Fruit fly (Drosophila melanogaster) whole organism, pupa: ENCODE data around the gene CG6576.

ENCODE experiments used
- CG10348 ChIP-seq: fragments of 200-800 bp; sonication (Bioruptor generic); IDR thresholded peaks from 2 replicates; pipeline ENCODE4 v1.3.6; 2022; ENCODE audit warnings: missing biosample characterization, missing genetic modification characterization
- CG12605 ChIP-seq: fragments of 200-800 bp; sonication (Bioruptor generic); IDR thresholded peaks from 2 replicates; pipeline ENCODE4 v1.3.6; 2022; ENCODE audit warnings: missing biosample characterization, missing genetic modification characterization
- CG13204 ChIP-seq: fragments of 200-800 bp; sonication (Bioruptor generic); optimal IDR thresholded peaks from 2 replicates; lab custom pipeline; 2018; ENCODE audit warnings: missing biosample characterization, mild to moderate bottlenecking, missing genetic modification characterization, moderate library complexity
- CG14655 ChIP-seq: fragments of 200-800 bp; sonication (Bioruptor generic); optimal IDR thresholded peaks from 3 replicates; lab custom pipeline; 2017; ENCODE audit warnings: mild to moderate bottlenecking, missing biosample characterization, missing genetic modification reagents, missing genetic modification characterization
- CG15710 ChIP-seq: fragments of 200-800 bp; sonication (Bioruptor generic); optimal IDR thresholded peaks from 2 replicates; lab custom pipeline; 2018; ENCODE audit warnings: missing biosample characterization, mild to moderate bottlenecking, missing genetic modification characterization, moderate library complexity
- CG17806 ChIP-seq: fragments of 200-800 bp; sonication (Bioruptor generic); optimal IDR thresholded peaks from 2 replicates; lab custom pipeline; 2018; ENCODE audit warnings: missing biosample characterization, mild to moderate bottlenecking, missing genetic modification characterization, moderate library complexity
- CG32121 ChIP-seq: fragments of 200-800 bp; sonication (Bioruptor generic); IDR thresholded peaks from 2 replicates; pipeline ENCODE4 v1.3.6; 2022; ENCODE audit warnings: missing biosample characterization, missing genetic modification characterization
- CG34367 ChIP-seq: fragments of 200-800 bp; sonication (Bioruptor generic); optimal IDR thresholded peaks from 2 replicates; lab custom pipeline; 2018; ENCODE audit warnings: missing biosample characterization, mild to moderate bottlenecking, missing genetic modification characterization
- CG4496 ChIP-seq: fragments of 200-800 bp; sonication (Bioruptor generic); IDR thresholded peaks from 3 replicates; pipeline ENCODE4 v1.3.6; 2022; ENCODE audit warnings: missing biosample characterization, missing genetic modification characterization
- CG8159 ChIP-seq: fragments of 200-800 bp; sonication (Bioruptor generic); optimal IDR thresholded peaks from 3 replicates; lab custom pipeline; 2018; ENCODE audit warnings: missing biosample characterization, mild to moderate bottlenecking, missing genetic modification characterization, moderate library complexity
- CG8301 ChIP-seq: fragments of 200-800 bp; sonication (Bioruptor generic); optimal IDR thresholded peaks from 2 replicates; lab custom pipeline; 2018; ENCODE audit warnings: missing biosample characterization, mild to moderate bottlenecking, missing genetic modification characterization
- CG9948 ChIP-seq: fragments of 200-800 bp; sonication (Bioruptor generic); optimal IDR thresholded peaks from 2 replicates; lab custom pipeline; 2018; ENCODE audit warnings: missing biosample characterization, mild to moderate bottlenecking, missing genetic modification characterization, moderate library complexity
- D1 ChIP-seq: fragments of 200-800 bp; sonication (Bioruptor generic); optimal IDR thresholded peaks from 2 replicates; lab custom pipeline; 2018; ENCODE audit warnings: missing biosample characterization, mild to moderate bottlenecking, missing genetic modification characterization, moderate library complexity
- EcR ChIP-seq: fragments of 200-800 bp; sonication (Bioruptor generic); optimal IDR thresholded peaks from 3 replicates; lab custom pipeline; 2019; ENCODE audit warnings: missing biosample characterization, missing genetic modification characterization, mild to moderate bottlenecking, moderate library complexity, missing genetic modification reagents
- Ets98B ChIP-seq: fragments of 200-800 bp; sonication (Bioruptor generic); IDR thresholded peaks from 2 replicates; pipeline ENCODE4 v1.3.6; 2022; ENCODE audit warnings: missing biosample characterization, missing genetic modification characterization
- Pif1A ChIP-seq: fragments of 200-800 bp; sonication (Bioruptor generic); optimal IDR thresholded peaks from 3 replicates; lab custom pipeline; 2016; ENCODE audit warnings: missing biosample characterization, missing genetic modification characterization
- Pif1B ChIP-seq: fragments of 200-800 bp; sonication (Bioruptor generic); optimal IDR thresholded peaks from 3 replicates; lab custom pipeline; 2016; ENCODE audit warnings: missing biosample characterization, missing genetic modification characterization
- Snoo ChIP-seq: fragments of 200-800 bp; sonication (Bioruptor generic); optimal IDR thresholded peaks from 3 replicates; lab custom pipeline; 2017; ENCODE audit warnings: missing biosample characterization, mild to moderate bottlenecking, missing genetic modification characterization, inconsistent platforms
- fd96Ca ChIP-seq: fragments of 200-800 bp; sonication (Bioruptor generic); IDR thresholded peaks from 3 replicates; pipeline ENCODE4 v1.3.6; 2022; ENCODE audit warnings: missing biosample characterization, missing genetic modification characterization
- gl ChIP-seq: fragments of 200-800 bp; sonication (Bioruptor generic); optimal IDR thresholded peaks from 2 replicates; lab custom pipeline; 2018; ENCODE audit warnings: missing biosample characterization, mild to moderate bottlenecking, missing genetic modification characterization
- rn ChIP-seq: fragments of 200-800 bp; sonication (Bioruptor generic); IDR thresholded peaks from 2 replicates; pipeline ENCODE4 v1.3.6; 2022; ENCODE audit warnings: missing biosample characterization, missing genetic modification characterization

The CG6576 gene

DNA sequence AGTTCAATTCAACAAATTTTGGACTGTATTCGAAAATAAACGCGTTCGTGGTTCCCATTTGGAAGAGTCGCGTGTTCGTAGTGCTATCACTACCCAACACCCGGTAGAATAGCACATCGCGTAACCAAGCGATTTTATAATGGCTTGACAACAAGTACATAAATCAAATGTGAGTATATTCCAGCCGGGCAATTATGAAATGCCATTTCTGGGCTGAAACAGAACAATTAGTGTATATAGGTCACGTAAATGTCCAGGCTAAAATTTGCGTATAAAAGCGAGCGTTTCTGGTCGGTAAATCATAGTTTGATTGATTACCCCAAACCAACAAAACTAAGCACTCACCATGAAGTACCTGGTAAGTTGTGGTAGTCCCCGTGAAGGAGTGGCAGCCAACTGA lies 27.6 kb upstream of the CG6576 start, which contains the start of gene Cp15:
Gene Cp15 (plus strand): TSS at position 301 of the 400 bp plus-strand sequence.
- no peak for TF ChIP-seq CG17806
- no peak for TF ChIP-seq Pif1A (GFP tag; lab: Kevin White, UChicago)
- no peak for TF ChIP-seq CG8159
- no peak for TF ChIP-seq gl (tag; lab: Kevin White, UChicago)
- TF ChIP-seq CG13204 (GFP tag; lab: Kevin White, UChicago) = no peak
- TF ChIP-seq rn (GFP tag; lab: Robert Waterston, UW) = no peak
- no peak for TF ChIP-seq CG15710
- no peak for TF ChIP-seq CG8301 (tag; lab: Kevin White, UChicago)
- no peak for TF ChIP-seq CG32121
- no peak for TF ChIP-seq EcR (GFP tag; lab: Kevin White, UChicago)

DNA sequence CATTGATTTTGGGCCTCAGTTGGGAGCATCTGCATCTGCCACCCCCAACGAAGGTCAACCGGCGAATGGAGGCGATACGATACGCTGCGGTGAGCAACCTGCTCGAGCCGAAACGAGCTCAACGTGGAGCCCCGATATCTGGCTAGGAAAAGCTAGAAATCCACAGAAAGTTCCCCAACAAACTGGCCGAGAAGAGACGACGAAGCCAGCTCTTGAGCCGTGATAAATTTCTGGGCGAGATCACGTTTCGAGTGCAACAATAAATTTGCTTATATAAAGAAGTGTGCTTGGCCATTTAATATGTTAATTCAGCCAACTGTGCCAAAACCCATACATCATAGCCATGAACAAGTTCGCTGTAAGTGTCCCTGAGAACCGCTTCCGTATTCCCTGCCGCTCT lies 26.2 kb upstream of the CG6576 start, which contains the start of gene Cp19:
Gene Cp19 (plus strand): TSS at position 301 of the 400 bp plus-strand sequence.
- TF ChIP-seq CG14655 (GFP tag; lab: Kevin White, UChicago) = no peak
- no peak for TF ChIP-seq CG13204 (GFP tag; lab: Kevin White, UChicago)
- TF ChIP-seq CG8301 (tag; lab: Kevin White, UChicago) = no peak
- TF ChIP-seq CG32121 = no peak
- no peak for TF ChIP-seq Pif1A (GFP tag; lab: Kevin White, UChicago)
- no peak for TF ChIP-seq Pif1B (GFP tag; lab: Kevin White, UChicago)
- no peak for TF ChIP-seq Snoo (tag; lab: Kevin White, UChicago)
- TF ChIP-seq CG9948 (tag; lab: Kevin White, UChicago) = no peak
- TF ChIP-seq CG17806 = no peak
- TF ChIP-seq Ets98B (GFP tag; lab: Robert Waterston, UW) = no peak
- no peak for TF ChIP-seq CG10348
- no peak for TF ChIP-seq CG4496

DNA sequence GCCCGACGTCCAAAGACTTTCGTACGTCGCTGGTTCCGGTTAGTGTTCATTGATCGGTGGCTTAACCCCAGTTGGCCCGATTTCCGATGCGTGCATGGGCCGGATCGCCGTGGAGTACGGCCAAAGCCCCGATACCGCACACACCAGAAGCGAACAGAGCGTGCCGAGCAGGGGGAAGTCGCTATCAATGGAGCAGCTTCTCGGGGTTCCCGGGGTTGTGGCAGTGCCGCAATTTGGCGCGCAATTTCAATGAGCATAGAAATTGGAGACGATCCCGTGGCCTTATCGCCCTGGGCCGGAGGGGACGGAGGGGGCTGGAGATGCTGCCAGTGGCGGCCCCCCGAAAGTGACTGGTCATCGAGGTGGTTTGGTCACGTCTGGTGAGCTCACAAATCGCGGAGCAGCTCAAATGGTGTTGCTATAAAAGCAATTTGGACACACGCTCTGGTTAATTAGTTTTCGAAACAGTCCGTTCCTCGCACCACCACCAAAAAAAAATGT lies 24.2 kb upstream of the CG6576 start, which contains the start of gene Cp16:
Gene Cp16 (plus strand): TSS at position 451 of the 501 bp plus-strand sequence.
- TF ChIP-seq CG15710 (no peak), CG9948 (tag; lab: Kevin White, UChicago) (no peak), Ets98B (GFP tag; lab: Robert Waterston, UW) (no peak), rn (GFP tag; lab: Robert Waterston, UW) (no peak), EcR (GFP tag; lab: Kevin White, UChicago) (no peak), Pif1A (GFP tag; lab: Kevin White, UChicago) (no peak), CG13204 (GFP tag; lab: Kevin White, UChicago) (no peak), CG14655 (GFP tag; lab: Kevin White, UChicago) (no peak), CG32121 (no peak), CG8159 (no peak), CG4496 (no peak), Pif1B (GFP tag; lab: Kevin White, UChicago) (no peak), CG12605 (GFP tag; lab: Robert Waterston, UW) (no peak), gl (tag; lab: Kevin White, UChicago) (no peak), Snoo (tag; lab: Kevin White, UChicago) (no peak), CG34367 (tag; lab: Kevin White, UChicago) (no peak), D1 (tag; lab: Kevin White, UChicago) (no peak)

DNA sequence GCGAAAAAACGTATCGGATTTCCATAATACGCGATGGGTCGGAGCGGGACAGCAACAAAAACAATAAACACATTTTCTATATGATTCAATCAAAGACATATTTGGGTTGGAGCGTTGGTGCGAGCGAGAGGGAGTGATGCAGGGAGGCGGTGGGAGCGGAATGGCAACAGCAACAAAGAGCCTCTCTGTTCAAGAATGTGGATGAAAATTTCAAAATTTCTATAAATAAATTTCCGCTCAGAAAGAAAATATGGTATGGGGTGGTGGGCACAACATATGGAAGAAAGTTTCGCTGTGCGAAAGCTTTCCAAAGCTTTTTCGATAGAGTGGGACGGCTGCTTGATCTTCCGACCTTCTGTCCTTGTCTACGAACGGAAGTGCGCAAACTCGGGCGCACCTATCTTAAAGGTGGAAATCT lies 14.7 kb upstream of the CG6576 start:
- TF ChIP-seq CG4496 (peak; percentile 46; the same call in 1 of the 3 replicates), Pif1A (GFP tag; lab: Kevin White, UChicago) (no peak)

DNA sequence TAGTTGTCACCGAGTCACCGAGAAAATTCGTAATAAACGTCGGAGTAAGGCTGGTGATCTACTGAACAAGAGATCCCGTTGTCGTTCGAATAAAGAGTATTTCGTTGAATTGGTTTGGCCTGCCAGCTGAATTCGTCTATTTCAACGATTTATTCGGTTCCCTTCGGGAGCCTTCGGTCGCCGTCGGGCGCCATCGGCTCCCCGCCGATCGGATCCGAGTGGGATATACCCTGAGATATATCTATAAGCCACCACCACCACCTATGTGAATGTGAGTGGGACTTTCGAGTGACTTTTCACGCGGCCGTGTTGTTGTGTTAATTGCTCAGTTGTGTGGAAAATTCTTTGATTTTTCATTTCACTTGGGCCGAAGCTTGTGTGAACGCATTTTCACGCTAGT lies 10.6 kb upstream of the CG6576 start, which contains the start of gene Prm:
Gene Prm (minus strand): TSS at position 101 of the 400 bp plus-strand sequence.
- no peak for TF ChIP-seq CG12605 (GFP tag; lab: Robert Waterston, UW)
- no peak for TF ChIP-seq CG17806
- TF ChIP-seq CG8301 (tag; lab: Kevin White, UChicago) = no peak
- TF ChIP-seq CG34367 (tag; lab: Kevin White, UChicago) = no peak
- TF ChIP-seq CG4496 = no peak
- TF ChIP-seq CG32121 = no peak
- TF ChIP-seq Pif1B (GFP tag; lab: Kevin White, UChicago) = no peak
- TF ChIP-seq CG9948 (tag; lab: Kevin White, UChicago) = no peak
- no peak for TF ChIP-seq CG15710
- TF ChIP-seq CG13204 (GFP tag; lab: Kevin White, UChicago) = no peak
- no peak for TF ChIP-seq EcR (GFP tag; lab: Kevin White, UChicago)
- TF ChIP-seq CG10348 = no peak
- TF ChIP-seq D1 (tag; lab: Kevin White, UChicago) = no peak
- TF ChIP-seq gl (tag; lab: Kevin White, UChicago) = no peak
- TF ChIP-seq Pif1A (GFP tag; lab: Kevin White, UChicago) = no peak
- TF ChIP-seq Snoo (tag; lab: Kevin White, UChicago) = no peak
- no peak for TF ChIP-seq fd96Ca (GFP tag; lab: Robert Waterston, UW)
- TF ChIP-seq CG14655 (GFP tag; lab: Kevin White, UChicago) = no peak
- no peak for TF ChIP-seq Ets98B (GFP tag; lab: Robert Waterston, UW)
- no peak for TF ChIP-seq rn (GFP tag; lab: Robert Waterston, UW)

- no peak for TF ChIP-seq CG4496
Observed at dm6 chr3L:8746519-8746918, 9.3 kb upstream of the CG6576 start.

DNA sequence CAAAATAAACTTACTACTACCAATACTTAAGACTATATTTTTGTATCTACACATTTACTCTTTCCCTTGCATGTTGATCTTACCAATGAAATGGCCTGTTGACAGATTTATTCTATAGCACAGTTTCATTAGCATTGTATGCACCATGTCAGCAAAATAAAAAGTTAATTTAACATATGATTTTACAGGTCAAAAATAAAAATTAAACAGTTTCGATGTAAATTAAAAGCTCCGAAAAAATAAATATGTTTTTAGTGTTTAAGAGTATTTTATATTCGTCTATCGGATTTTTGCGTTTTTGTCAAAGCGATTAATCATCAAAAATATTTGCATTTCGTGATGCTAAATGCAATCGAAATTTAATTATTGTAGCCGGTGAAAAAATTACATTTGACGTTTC lies 7.5 kb upstream of the CG6576 start:
- no peak for TF ChIP-seq EcR (GFP tag; lab: Kevin White, UChicago)
- no peak for TF ChIP-seq Snoo (tag; lab: Kevin White, UChicago)
- no peak for TF ChIP-seq CG32121
- TF ChIP-seq Pif1A (GFP tag; lab: Kevin White, UChicago) = no peak
- no peak for TF ChIP-seq gl (tag; lab: Kevin White, UChicago)
- no peak for TF ChIP-seq CG12605 (GFP tag; lab: Robert Waterston, UW)
- TF ChIP-seq Ets98B (GFP tag; lab: Robert Waterston, UW) = no peak
- TF ChIP-seq CG17806 = no peak
- TF ChIP-seq CG8301 (tag; lab: Kevin White, UChicago) = no peak
- no peak for TF ChIP-seq CG4496
- TF ChIP-seq CG10348 = no peak
- no peak for TF ChIP-seq CG8159
- TF ChIP-seq Pif1B (GFP tag; lab: Kevin White, UChicago) = no peak
- TF ChIP-seq fd96Ca (GFP tag; lab: Robert Waterston, UW) = no peak
- no peak for TF ChIP-seq rn (GFP tag; lab: Robert Waterston, UW)
- TF ChIP-seq CG34367 (tag; lab: Kevin White, UChicago) = no peak
- TF ChIP-seq D1 (tag; lab: Kevin White, UChicago) = no peak
- TF ChIP-seq CG9948 (tag; lab: Kevin White, UChicago) = no peak
- no peak for TF ChIP-seq CG14655 (GFP tag; lab: Kevin White, UChicago)
- TF ChIP-seq CG13204 (GFP tag; lab: Kevin White, UChicago) = no peak
- TF ChIP-seq, all 21 proteins: peak for 0
